Worm (Caenorhabditis elegans): ENCODE measurements around the gene gtf-2H1.

DNA sequence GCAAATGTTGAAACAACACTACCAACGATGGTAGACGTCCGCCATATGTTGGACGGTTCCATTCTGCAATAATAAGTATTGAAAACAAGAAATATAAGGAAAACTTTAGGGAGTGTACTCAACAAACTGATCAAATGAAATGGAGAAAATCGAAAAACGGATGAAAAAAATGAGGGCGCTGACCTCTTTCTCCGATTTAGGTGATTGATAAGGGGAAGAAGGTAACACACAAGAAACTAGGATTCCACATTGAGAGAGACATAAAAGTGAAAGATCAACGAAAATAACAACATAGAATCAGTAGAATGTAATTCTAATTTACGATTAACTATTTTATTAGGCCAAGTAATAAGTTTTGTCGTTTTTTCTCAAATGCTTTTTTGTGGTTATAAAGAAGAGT lies 27.6 kb upstream of the gtf-2H1 start, which contains the start of gene dpy-9:
- TF ChIP-seq ama-1 (optimal IDR thresholded peaks at IDR 0.05) (no peak), ceh-13 (GFP tag; optimal IDR thresholded peaks at IDR 0.05) (no peak), tra-4 (tag; optimal IDR thresholded peaks at IDR 0.05) (no peak)

All from whole organism, early embryonic.